Worm (Caenorhabditis elegans) whole organism, late embryonic: Measurements from ENCODE around the gene idpc-3.

Source experiments
- C08G9.2 ChIP-seq: sonication (generic microtip); optimal IDR thresholded peaks from 2 replicates; lab custom pipeline; 2016; ENCODE audit warnings: mild to moderate bottlenecking, missing genetic modification characterization, moderate library complexity, missing compliant biosample characterization
- F13H6.1 ChIP-seq: sonication (generic microtip); optimal IDR thresholded peaks from 2 replicates; lab custom pipeline; 2016; ENCODE audit warnings: missing genetic modification characterization, missing compliant biosample characterization
- K02D7.2 ChIP-seq: sonication (generic microtip); optimal IDR thresholded peaks from 2 replicates; lab custom pipeline; 2017; ENCODE audit warnings: mild to moderate bottlenecking, missing genetic modification characterization, missing compliant biosample characterization
- K09A11.1 ChIP-seq: sonication (generic microtip); optimal IDR thresholded peaks from 2 replicates; lab custom pipeline; 2017; ENCODE audit warnings: antibody characterized with exemption, mild to moderate bottlenecking, missing genetic modification characterization, missing compliant biosample characterization; ENCODE audit not compliant: insufficient read depth
- Y22D7AL.16 ChIP-seq: sonication (generic microtip); optimal IDR thresholded peaks from 2 replicates; lab custom pipeline; 2016; ENCODE audit warnings: missing genetic modification characterization, missing compliant biosample characterization
- ama-1 ChIP-seq: fragments of 150-350 bp; optimal IDR thresholded peaks from 2 replicates; lab custom pipeline; 2014
- ceh-18 ChIP-seq: sonication (generic microtip); optimal IDR thresholded peaks from 2 replicates; lab custom pipeline; 2016; ENCODE audit warnings: missing genetic modification characterization, missing compliant biosample characterization
- ceh-19 ChIP-seq: fragments of 200-800 bp; sonication (Bioruptor generic); optimal IDR thresholded peaks from 2 replicates; lab custom pipeline; 2018; ENCODE audit warnings: mild to moderate bottlenecking, missing genetic modification characterization, missing compliant biosample characterization
- ceh-22 ChIP-seq: sonication (generic microtip); optimal IDR thresholded peaks from 2 replicates; lab custom pipeline; 2017; ENCODE audit warnings: missing biosample characterization, missing genetic modification characterization
- ceh-24 ChIP-seq: sonication (generic microtip); optimal IDR thresholded peaks from 2 replicates; lab custom pipeline; 2016; ENCODE audit warnings: mild to moderate bottlenecking, missing genetic modification characterization, missing compliant biosample characterization
- ceh-30 ChIP-seq: fragments of 150-350 bp; optimal IDR thresholded peaks from 2 replicates; lab custom pipeline; 2014; ENCODE audit warnings: missing biosample characterization, missing genetic modification characterization
- ceh-34 ChIP-seq: sonication (generic microtip); optimal IDR thresholded peaks from 2 replicates; lab custom pipeline; 2016; ENCODE audit warnings: mild to moderate bottlenecking, missing genetic modification characterization, missing compliant biosample characterization
- ceh-45 ChIP-seq: fragments of 200-800 bp; sonication (Bioruptor generic); IDR thresholded peaks from 2 replicates; pipeline ENCODE4 v1.3.6; 2022; ENCODE audit warnings: missing genetic modification reagents, missing genetic modification characterization, missing compliant biosample characterization
- ceh-48 ChIP-seq: sonication (generic microtip); optimal IDR thresholded peaks from 2 replicates; lab custom pipeline; 2016; ENCODE audit warnings: missing genetic modification characterization, inconsistent platforms, missing compliant biosample characterization
- ceh-6 ChIP-seq: fragments of 200-800 bp; sonication (Bioruptor generic); optimal IDR thresholded peaks from 2 replicates; lab custom pipeline; 2018; ENCODE audit warnings: mild to moderate bottlenecking, missing genetic modification characterization, missing compliant biosample characterization
- ceh-9 ChIP-seq: sonication (generic microtip); optimal IDR thresholded peaks from 2 replicates; lab custom pipeline; 2016; ENCODE audit warnings: mild to moderate bottlenecking, missing genetic modification characterization, inconsistent platforms, missing compliant biosample characterization
- che-1 ChIP-seq: sonication (generic microtip); optimal IDR thresholded peaks from 2 replicates; lab custom pipeline; 2016; ENCODE audit warnings: mild to moderate bottlenecking, missing genetic modification characterization, missing compliant biosample characterization
- dve-1 ChIP-seq: sonication (generic microtip); optimal IDR thresholded peaks from 2 replicates; lab custom pipeline; 2017; ENCODE audit warnings: antibody characterized with exemption, mild to moderate bottlenecking, missing genetic modification characterization, missing compliant biosample characterization
- elt-4 ChIP-seq: sonication (generic microtip); optimal IDR thresholded peaks from 2 replicates; lab custom pipeline; 2016; ENCODE audit warnings: missing genetic modification characterization, missing compliant biosample characterization
- ets-4 ChIP-seq: sonication (generic microtip); optimal IDR thresholded peaks from 2 replicates; lab custom pipeline; 2016; ENCODE audit warnings: missing genetic modification characterization, missing compliant biosample characterization
- eyg-1 ChIP-seq: sonication (generic microtip); optimal IDR thresholded peaks from 2 replicates; lab custom pipeline; 2016; ENCODE audit warnings: missing genotype, missing genetic modification characterization, missing compliant biosample characterization
- fkh-6 ChIP-seq: sonication (generic microtip); optimal IDR thresholded peaks from 2 replicates; lab custom pipeline; 2016; ENCODE audit warnings: missing genetic modification characterization, missing compliant biosample characterization
- hlh-13 ChIP-seq: fragments of 200-800 bp; sonication (Bioruptor generic); optimal IDR thresholded peaks from 2 replicates; lab custom pipeline; 2018; ENCODE audit warnings: mild to moderate bottlenecking, missing genetic modification characterization, missing compliant biosample characterization
- hlh-30 ChIP-seq: sonication (generic microtip); optimal IDR thresholded peaks from 2 replicates; lab custom pipeline; 2017; ENCODE audit warnings: antibody characterized with exemption, missing genetic modification characterization, missing compliant biosample characterization; ENCODE audit not compliant: insufficient read depth
- hlh-6 ChIP-seq: sonication (generic microtip); optimal IDR thresholded peaks from 2 replicates; lab custom pipeline; 2016; ENCODE audit warnings: missing genotype, missing genetic modification characterization, missing compliant biosample characterization
- hlh-8 ChIP-seq: sonication (generic microtip); optimal IDR thresholded peaks from 2 replicates; lab custom pipeline; 2016; ENCODE audit warnings: missing genotype, missing genetic modification characterization, missing compliant biosample characterization
- lim-6 ChIP-seq: sonication (generic microtip); optimal IDR thresholded peaks from 2 replicates; lab custom pipeline; 2016; ENCODE audit warnings: missing genetic modification characterization, missing compliant biosample characterization
- lin-11 ChIP-seq: fragments of 200-800 bp; sonication (Bioruptor generic); optimal IDR thresholded peaks from 2 replicates; lab custom pipeline; 2018; ENCODE audit warnings: mild to moderate bottlenecking, missing genetic modification characterization, missing compliant biosample characterization
- madf-2 ChIP-seq: sonication (generic microtip); optimal IDR thresholded peaks from 2 replicates; lab custom pipeline; 2017; ENCODE audit warnings: missing genetic modification characterization, missing compliant biosample characterization
- nfya-1 ChIP-seq: sonication (generic microtip); optimal IDR thresholded peaks from 2 replicates; lab custom pipeline; 2017; ENCODE audit warnings: missing genetic modification characterization, mild to moderate bottlenecking, missing compliant biosample characterization, antibody characterized with exemption, moderate library complexity
- nhr-232 ChIP-seq: sonication (generic microtip); optimal IDR thresholded peaks from 2 replicates; lab custom pipeline; 2016; ENCODE audit warnings: missing genetic modification characterization, missing compliant biosample characterization
- npax-4 ChIP-seq: sonication (generic microtip); optimal IDR thresholded peaks from 2 replicates; lab custom pipeline; 2016; ENCODE audit warnings: missing genetic modification characterization, missing compliant biosample characterization
- pag-3 ChIP-seq: sonication (generic microtip); optimal IDR thresholded peaks from 2 replicates; lab custom pipeline; 2016; ENCODE audit warnings: missing compliant biosample characterization, missing genetic modification characterization, borderline replicate concordance
- pat-9 ChIP-seq: fragments of 200-800 bp; sonication (Bioruptor generic); optimal IDR thresholded peaks from 2 replicates; lab custom pipeline; 2018; ENCODE audit warnings: mild to moderate bottlenecking, missing genetic modification characterization, moderate library complexity, missing compliant biosample characterization
- pax-1 ChIP-seq: fragments of 150-350 bp; optimal IDR thresholded peaks from 2 replicates; lab custom pipeline; 2014; ENCODE audit warnings: missing biosample characterization, missing genetic modification characterization
- pha-2 ChIP-seq: sonication (generic microtip); optimal IDR thresholded peaks from 2 replicates; lab custom pipeline; 2017; ENCODE audit warnings: mild to moderate bottlenecking, missing genetic modification characterization, missing compliant biosample characterization
- pqm-1 ChIP-seq: sonication (generic microtip); optimal IDR thresholded peaks from 2 replicates; lab custom pipeline; 2016; ENCODE audit warnings: missing genetic modification characterization, missing compliant biosample characterization
- pros-1 ChIP-seq: fragments of 150-350 bp; optimal IDR thresholded peaks from 2 replicates; lab custom pipeline; 2014; ENCODE audit warnings: missing biosample characterization, missing genetic modification reagents, missing genetic modification characterization
- ref-2 ChIP-seq: sonication (generic microtip); optimal IDR thresholded peaks from 2 replicates; lab custom pipeline; 2016; ENCODE audit warnings: missing genetic modification characterization, missing compliant biosample characterization
- sox-2 ChIP-seq: fragments of 200-800 bp; sonication (Bioruptor generic); IDR thresholded peaks from 2 replicates; pipeline ENCODE4 v1.3.6; 2022; ENCODE audit warnings: missing genetic modification reagents, missing genetic modification characterization, missing compliant biosample characterization
- sox-4 ChIP-seq: sonication (generic microtip); optimal IDR thresholded peaks from 2 replicates; lab custom pipeline; 2017; ENCODE audit warnings: mild to moderate bottlenecking, missing genetic modification characterization, inconsistent platforms, missing compliant biosample characterization
- tbx-2 ChIP-seq: sonication (generic microtip); optimal IDR thresholded peaks from 2 replicates; lab custom pipeline; 2016; ENCODE audit warnings: missing genetic modification characterization, missing compliant biosample characterization
- ttx-3 ChIP-seq: sonication (generic microtip); optimal IDR thresholded peaks from 2 replicates; lab custom pipeline; 2016; ENCODE audit warnings: missing genetic modification reagents, missing genetic modification characterization, missing compliant biosample characterization
- ztf-16 ChIP-seq: sonication (generic microtip); optimal IDR thresholded peaks from 2 replicates; lab custom pipeline; 2017; ENCODE audit warnings: missing genetic modification characterization, missing compliant biosample characterization

idpc-3 gene

ce11 chrV:9625122-9625521 is 3.9 kb downstream of the idpc-3 start, which contains the start of gene idpc-4:
TSS of gene idpc-4 (plus strand) at chrV:9625422.
- no peak for TF ChIP-seq lin-11 (tag; lab: Kevin White, UChicago)
- no peak for TF ChIP-seq pax-1 (tag; lab: Kevin White, UChicago)
- no peak for TF ChIP-seq ama-1 (lab: Kevin White, UChicago)
- no peak for TF ChIP-seq ceh-19
- no peak for TF ChIP-seq C08G9.2
- no peak for TF ChIP-seq ceh-24 (tag; lab: Kevin White, UChicago)
- no peak for TF ChIP-seq nhr-232 (tag; lab: Kevin White, UChicago)
- no peak for TF ChIP-seq K09A11.1 (tag; lab: Kevin White, UChicago)
- TF ChIP-seq ceh-30 (tag; lab: Kevin White, UChicago): no peak
- TF ChIP-seq K02D7.2 (tag; lab: Kevin White, UChicago): no peak
- TF ChIP-seq hlh-30 (tag; lab: Kevin White, UChicago): no peak
- TF ChIP-seq pha-2 (tag; lab: Kevin White, UChicago): no peak
- no peak for TF ChIP-seq F13H6.1
- no peak for TF ChIP-seq ceh-6
- no peak for TF ChIP-seq pros-1 (tag; lab: Kevin White, UChicago)
- no peak for TF ChIP-seq Y22D7AL.16
- no peak for TF ChIP-seq dve-1 (tag; lab: Kevin White, UChicago)
- TF ChIP-seq hlh-13: no peak

- no peak for TF ChIP-seq Y22D7AL.16
- no peak for TF ChIP-seq npax-4
- TF ChIP-seq ceh-34 (tag; lab: Kevin White, UChicago): no peak
- no peak for TF ChIP-seq hlh-6 (tag; lab: Kevin White, UChicago)
- TF ChIP-seq nfya-1 (tag; lab: Kevin White, UChicago): no peak
- no peak for TF ChIP-seq elt-4
- TF ChIP-seq sox-4 (tag; lab: Kevin White, UChicago): no peak
Measured at ce11 chrV:9622834-9623233, 6.2 kb downstream of the idpc-3 start, which contains the start of gene idpc-5. TSS of gene idpc-5 (minus strand) at chrV:9622934.

- TF ChIP-seq fkh-6 (no peak), ceh-6 (no peak), ceh-18 (tag; lab: Kevin White, UChicago) (no peak), ceh-45 (no peak), ttx-3 (tag; lab: Kevin White, UChicago) (no peak), lim-6 (no peak), C08G9.2 (no peak), hlh-6 (tag; lab: Kevin White, UChicago) (no peak), nfya-1 (tag; lab: Kevin White, UChicago) (no peak), tbx-2 (tag; lab: Kevin White, UChicago) (no peak), sox-2 (GFP tag; lab: Robert Waterston, UW) (no peak), ceh-22 (no peak), madf-2 (tag; lab: Kevin White, UChicago) (no peak), elt-4 (no peak), pqm-1 (tag; lab: Kevin White, UChicago) (no peak), ceh-19 (no peak), pag-3 (no peak), ceh-9 (tag; lab: Kevin White, UChicago) (no peak), ceh-48 (tag; lab: Kevin White, UChicago) (no peak), eyg-1 (tag; lab: Kevin White, UChicago) (no peak)
Measured at ce11 chrV:9621437-9621836, 7.6 kb downstream of the idpc-3 start.

- TF ChIP-seq ceh-6 (no peak), ref-2 (tag; lab: Kevin White, UChicago) (no peak), pat-9 (no peak), ets-4 (tag; lab: Kevin White, UChicago) (no peak), K09A11.1 (tag; lab: Kevin White, UChicago) (no peak), hlh-13 (no peak), hlh-8 (tag; lab: Kevin White, UChicago) (no peak), che-1 (tag; lab: Kevin White, UChicago) (no peak), ztf-16 (no peak), ceh-18 (tag; lab: Kevin White, UChicago) (no peak), madf-2 (tag; lab: Kevin White, UChicago) (no peak)
Measured at ce11 chrV:9620417-9620816, 8.6 kb downstream of the idpc-3 start.
